Worm (Caenorhabditis elegans): ENCODE results near the gene F57B9.3.
A peak's percentile ranks its signal among the peaks of the same experiment; 100 is the strongest.

ce11 chrIII:6961937-6962504, 22.4 kb downstream of the F57B9.3 start, which contains the start of the genes rpn-6.1 and F57B9.1:
- TF ChIP-seq sptf-1 (tag; optimal IDR thresholded peaks at IDR 0.05) (no peak), unc-62 (GFP tag; optimal IDR thresholded peaks at IDR 0.05) (peak; percentile 7), ztf-11 (tag; optimal IDR thresholded peaks at IDR 0.05) (no peak)
